Worm (Caenorhabditis elegans) whole organism, young adult: ENCODE results near the gene lin-36.

ENCODE experiments used
- F22D6.2 ChIP-seq: sonication (generic microtip); optimal IDR thresholded peaks from 2 replicates; lab custom pipeline; 2016; ENCODE audit warnings: mild to moderate bottlenecking, missing genetic modification characterization, missing compliant biosample characterization
- F55B11.4 ChIP-seq: sonication (generic microtip); optimal IDR thresholded peaks from 2 replicates; lab custom pipeline; 2016; ENCODE audit warnings: missing compliant biosample characterization, missing genetic modification characterization, borderline replicate concordance; ENCODE audit not compliant: insufficient read depth
- attf-3 ChIP-seq: fragments of 200-800 bp; sonication (Bioruptor generic); conservative IDR thresholded peaks from 2 replicates; pipeline ENCODE4 v1.3.6; 2022; ENCODE audit warnings: missing genetic modification reagents, missing genetic modification characterization, missing compliant biosample characterization
- cebp-2 ChIP-seq: fragments of 200-800 bp; sonication (Bioruptor generic); IDR thresholded peaks from 2 replicates; pipeline ENCODE4 v1.3.6; 2022; ENCODE audit warnings: missing genetic modification characterization, missing compliant biosample characterization
- him-1 ChIP-seq: sonication (generic microtip); optimal IDR thresholded peaks from 2 replicates; lab custom pipeline; 2016; ENCODE audit warnings: missing genotype, missing genetic modification reagents, missing genetic modification characterization, missing compliant biosample characterization
- hmg-1.2 ChIP-seq: fragments of 200-800 bp; sonication (Bioruptor generic); IDR thresholded peaks from 2 replicates; pipeline ENCODE4 v1.3.6; 2022; ENCODE audit warnings: missing genetic modification reagents, missing genetic modification characterization, missing compliant biosample characterization
- hrde-1 ChIP-seq: sonication (generic microtip); optimal IDR thresholded peaks from 2 replicates; lab custom pipeline; 2016; ENCODE audit warnings: missing genetic modification characterization, mild to moderate bottlenecking, missing compliant biosample characterization, moderate library complexity, missing genotype, missing genetic modification reagents, borderline replicate concordance
- let-526 ChIP-seq: fragments of 200-800 bp; sonication (Bioruptor generic); IDR thresholded peaks from 2 replicates; pipeline ENCODE4 v1.3.6; 2022; ENCODE audit warnings: missing genetic modification reagents, missing genetic modification characterization, missing compliant biosample characterization
- lin-54 ChIP-seq: fragments of 200-800 bp; sonication (Bioruptor generic); optimal IDR thresholded peaks from 2 replicates; lab custom pipeline; 2018; ENCODE audit warnings: mild to moderate bottlenecking, missing genetic modification characterization, missing compliant biosample characterization
- madf-6 ChIP-seq: fragments of 200-800 bp; sonication (Bioruptor generic); IDR thresholded peaks from 2 replicates; pipeline ENCODE4 v1.3.6; 2022; ENCODE audit warnings: missing genetic modification reagents, missing genetic modification characterization, missing compliant biosample characterization
- pha-4 ChIP-seq: fragments of 150-350 bp; sonication (generic microtip); optimal IDR thresholded peaks from 2 replicates; lab custom pipeline; 2014; ENCODE audit warnings: missing biosample characterization, missing genetic modification reagents, missing genetic modification characterization

DNA sequence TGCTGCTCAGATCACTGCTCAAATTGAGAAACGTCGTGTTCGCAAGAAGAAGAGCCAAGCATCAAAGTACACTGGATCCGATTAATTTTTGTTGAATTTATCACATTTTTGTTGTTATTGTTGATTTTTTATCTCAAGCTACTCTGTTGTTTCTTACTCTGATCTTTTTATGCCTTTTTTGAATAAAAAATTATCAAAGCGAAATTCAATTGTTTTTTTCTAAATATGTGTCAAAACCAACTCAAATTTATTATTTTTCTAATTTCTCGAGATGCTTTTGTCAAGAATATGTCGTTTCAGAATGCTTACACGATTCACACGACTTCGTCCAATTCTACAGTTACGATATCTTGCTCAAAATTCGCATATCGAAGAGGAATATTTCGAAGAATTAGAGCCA lies 26.7 kb upstream of the lin-36 start, which contains the start of gene K12H4.2:
- no peak for TF ChIP-seq madf-6 (GFP tag; lab: Robert Waterston, UW)
- TF ChIP-seq cebp-2, result no peak
- no peak for TF ChIP-seq attf-3 (GFP tag; lab: Robert Waterston, UW)
- TF ChIP-seq F22D6.2, result no peak
- TF ChIP-seq pha-4 (tag; lab: Kevin White, UChicago), result no peak
- no peak for TF ChIP-seq him-1
- TF ChIP-seq hrde-1 (tag; lab: Kevin White, UChicago), result no peak
- no peak for TF ChIP-seq let-526 (GFP tag; lab: Robert Waterston, UW)
- no peak for TF ChIP-seq lin-54
- no peak for TF ChIP-seq F55B11.4 (tag; lab: Kevin White, UChicago)
- no peak for TF ChIP-seq hmg-1.2 (GFP tag; lab: Robert Waterston, UW)
